Worm (Caenorhabditis elegans): ENCODE results near the gene C13G3.1.

DNA sequence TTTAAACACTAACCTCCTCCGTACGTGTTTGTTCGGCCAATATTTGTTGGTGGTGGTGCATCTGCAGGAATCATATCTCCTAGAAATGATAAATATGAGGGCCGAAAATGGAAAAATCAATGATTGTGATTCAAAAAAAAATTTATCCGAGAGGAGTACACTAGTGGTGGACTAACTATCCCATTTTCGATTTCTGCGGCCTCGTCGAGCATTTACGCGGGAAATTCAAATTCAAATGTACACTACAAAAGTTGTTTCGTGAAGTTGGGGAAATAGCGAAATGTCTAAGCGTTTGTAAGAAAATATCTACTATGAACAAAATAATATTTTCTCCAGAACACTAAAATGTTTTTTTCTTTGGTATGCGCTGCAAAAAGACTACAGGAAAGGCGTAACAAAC lies 17.0 kb upstream of the C13G3.1 start:
- TF ChIP-seq bed-2 (GFP tag; IDR thresholded peaks at IDR 0.05) (0 out of 2 replicates have a peak, but pooled peaks have one; percentile 57), repo-1 (tag; optimal IDR thresholded peaks at IDR 0.05) (no peak), madf-6 (GFP tag; IDR thresholded peaks at IDR 0.05) (peak; percentile 40), fkh-3 (tag; optimal IDR thresholded peaks at IDR 0.05) (no peak), ztf-26 (tag; optimal IDR thresholded peaks at IDR 0.05) (no peak), ama-1 (optimal IDR thresholded peaks at IDR 0.05) (no peak), ama-1 (GFP tag; optimal IDR thresholded peaks at IDR 0.05) (no peak), unc-62 (GFP tag; optimal IDR thresholded peaks at IDR 0.05) (no peak), unc-130 (GFP tag; optimal IDR thresholded peaks at IDR 0.05) (peak; percentile 44), snpc-4 (GFP tag; optimal IDR thresholded peaks at IDR 0.05) (no peak), snpc-4 (tag; optimal IDR thresholded peaks at IDR 0.05) (no peak), madf-3 (GFP tag; IDR thresholded peaks at IDR 0.05) (0 out of 2 replicates have a peak, but pooled peaks have one; percentile 56), lag-1 (GFP tag; IDR thresholded peaks at IDR 0.05) (no peak), akir-1 (GFP tag; optimal IDR thresholded peaks at IDR 0.05) (no peak), lsy-27 (tag; optimal IDR thresholded peaks at IDR 0.05; ENCODE audit: borderline replicate concordance, insufficient read depth) (no peak)

All from whole organism, young adult.